Worm (Caenorhabditis elegans): ENCODE measurements around the gene K09C8.7.

DNA sequence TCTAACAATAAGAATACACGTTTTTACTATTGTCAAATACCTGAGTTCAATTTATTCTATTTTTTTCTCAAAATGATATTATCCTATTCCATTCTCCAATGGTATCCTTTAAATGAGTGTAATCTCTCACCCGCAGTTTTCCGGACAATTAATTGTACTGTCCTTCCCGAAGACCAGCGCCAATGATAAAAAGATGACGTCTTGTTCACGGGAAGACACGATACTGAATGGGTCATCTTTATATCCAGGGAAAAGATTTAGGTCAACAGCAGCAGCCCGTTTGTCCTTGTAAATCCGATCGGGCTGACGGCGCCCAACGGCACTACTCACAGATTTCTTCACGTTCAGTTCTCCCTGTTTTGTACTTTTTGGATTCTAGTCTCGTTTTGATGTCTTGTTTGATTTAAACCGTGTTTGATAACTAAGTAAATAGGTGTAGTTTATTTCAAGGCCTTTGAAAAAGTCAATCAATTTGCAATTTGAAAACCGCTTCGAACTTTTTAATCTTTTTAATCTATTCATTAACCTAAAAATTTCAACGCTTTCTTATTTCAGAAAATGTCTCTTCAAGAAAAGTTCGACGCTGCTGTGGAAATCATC, 48.4 kb downstream of the K09C8.7 start, which contains the start of gene acbp-3:
- TF ChIP-seq ztf-22 (GFP tag; optimal IDR thresholded peaks at IDR 0.05) (no peak), him-1 (tag; optimal IDR thresholded peaks at IDR 0.05) (no peak), ekl-4 (GFP tag; IDR thresholded peaks at IDR 0.05) (no peak), snpc-4 (GFP tag; optimal IDR thresholded peaks at IDR 0.05) (no peak), snpc-4 (tag; optimal IDR thresholded peaks at IDR 0.05) (no peak), dpl-1 (GFP tag; optimal IDR thresholded peaks at IDR 0.05) (no peak), efl-1 (GFP tag; optimal IDR thresholded peaks at IDR 0.05) (no peak), F23B12.7 (tag; optimal IDR thresholded peaks at IDR 0.05; ENCODE audit: insufficient read depth) (no peak), ama-1 (optimal IDR thresholded peaks at IDR 0.05) (no peak), ama-1 (GFP tag; optimal IDR thresholded peaks at IDR 0.05) (no peak), chd-7 (tag; optimal IDR thresholded peaks at IDR 0.05) (no peak), gei-17 (GFP tag; optimal IDR thresholded peaks at IDR 0.05) (no peak)

Measured in whole organism, young adult.